Fruit fly (Drosophila melanogaster) whole organism, embryonic: ENCODE results near the gene CG6055.
A peak's percentile ranks its signal among the peaks of the same experiment; 100 is the strongest.

Experiments
- B-H1 ChIP-seq: fragments of 200-800 bp; sonication (Bioruptor generic); IDR thresholded peaks from 3 replicates; pipeline ENCODE4 v1.3.6; 2022; ENCODE audit warnings: missing biosample characterization, missing genetic modification characterization
- Blimp-1 ChIP-seq: fragments of 200-800 bp; sonication (Bioruptor generic); optimal IDR thresholded peaks from 3 replicates; lab custom pipeline; 2018; ENCODE audit warnings: missing biosample characterization, missing genetic modification characterization, mild to moderate bottlenecking, moderate library complexity, missing genetic modification reagents
- CG1024 ChIP-seq: fragments of 200-800 bp; sonication (Bioruptor generic); IDR thresholded peaks from 2 replicates; pipeline ENCODE4 v1.3.6; 2022; ENCODE audit warnings: missing biosample characterization, missing genetic modification characterization
- CG10959 ChIP-seq: fragments of 200-800 bp; sonication (Bioruptor generic); IDR thresholded peaks from 2 replicates; pipeline ENCODE4 v1.3.6; 2022; ENCODE audit warnings: missing biosample characterization, missing genetic modification characterization
- CG12219 ChIP-seq: fragments of 200-800 bp; sonication (Bioruptor generic); optimal IDR thresholded peaks from 3 replicates; lab custom pipeline; 2018; ENCODE audit warnings: missing biosample characterization, mild to moderate bottlenecking, missing genetic modification characterization
- CG1529 ChIP-seq: fragments of 200-800 bp; sonication (Bioruptor generic); optimal IDR thresholded peaks from 3 replicates; lab custom pipeline; 2018; ENCODE audit warnings: missing biosample characterization, missing genetic modification characterization
- CG1602 ChIP-seq: fragments of 200-800 bp; sonication (Bioruptor generic); optimal IDR thresholded peaks from 3 replicates; lab custom pipeline; 2016; ENCODE audit warnings: missing biosample characterization, missing genetic modification characterization
- CG2129 ChIP-seq: fragments of 200-800 bp; sonication (Bioruptor generic); IDR thresholded peaks from 2 replicates; pipeline ENCODE4 v1.3.6; 2022; ENCODE audit warnings: missing biosample characterization, missing genetic modification characterization; ENCODE audit not compliant: partially characterized antibody
- CG2889 ChIP-seq: fragments of 200-800 bp; sonication (Bioruptor generic); IDR thresholded peaks from 3 replicates; pipeline ENCODE4 v1.3.6; 2022; ENCODE audit warnings: missing biosample characterization, missing genetic modification characterization
- CG32772 ChIP-seq: fragments of 200-800 bp; sonication (Bioruptor generic); IDR thresholded peaks from 2 replicates; pipeline ENCODE4 v1.3.6; 2022; ENCODE audit warnings: missing biosample characterization, missing genetic modification characterization
- CG34376 ChIP-seq: fragments of 200-800 bp; sonication (Bioruptor generic); optimal IDR thresholded peaks from 2 replicates; lab custom pipeline; 2018; ENCODE audit warnings: missing biosample characterization, mild to moderate bottlenecking, missing genetic modification characterization
- CG43689 ChIP-seq: fragments of 200-800 bp; sonication (Bioruptor generic); IDR thresholded peaks from 2 replicates; pipeline ENCODE4 v1.3.6; 2022; ENCODE audit warnings: missing biosample characterization, missing genetic modification characterization
- CG4730 ChIP-seq: fragments of 200-800 bp; sonication (Bioruptor generic); IDR thresholded peaks from 2 replicates; pipeline ENCODE4 v1.3.6; 2022; ENCODE audit warnings: missing biosample characterization, missing genetic modification characterization
- CG7271 ChIP-seq: fragments of 200-800 bp; sonication (Bioruptor generic); optimal IDR thresholded peaks from 2 replicates; lab custom pipeline; 2018; ENCODE audit warnings: missing biosample characterization, mild to moderate bottlenecking, missing genetic modification characterization, moderate library complexity
- CG8359 ChIP-seq: fragments of 200-800 bp; sonication (Bioruptor generic); optimal IDR thresholded peaks from 2 replicates; lab custom pipeline; 2017; ENCODE audit warnings: missing biosample characterization, mild to moderate bottlenecking, missing genetic modification characterization, borderline replicate concordance
- CG9797 ChIP-seq: fragments of 200-800 bp; sonication (Bioruptor generic); optimal IDR thresholded peaks from 3 replicates; lab custom pipeline; 2018; ENCODE audit warnings: missing biosample characterization, mild to moderate bottlenecking, missing genetic modification characterization
- CG9817 ChIP-seq: fragments of 200-800 bp; sonication (Bioruptor generic); optimal IDR thresholded peaks from 2 replicates; lab custom pipeline; 2018; ENCODE audit warnings: missing biosample characterization, mild to moderate bottlenecking, missing genetic modification characterization, moderate library complexity
- D ChIP-seq, 2 experiments: fragments of 200-800 bp in 1 of 2; fragments of >200 bp in 1 of 2; sonication (Bioruptor generic) in 1 of 2; optimal IDR thresholded peaks; 2 replicates in 1 of 2; 3 replicates in 1 of 2; lab custom pipeline; 2017; ENCODE audit warnings: mild to moderate bottlenecking in 1 of 2, missing biosample characterization in 1 of 2, missing genetic modification characterization in 1 of 2, missing genetic modification reagents in 1 of 2
- Doc3 ChIP-seq: fragments of 200-800 bp; sonication (Bioruptor generic); IDR thresholded peaks from 3 replicates; pipeline ENCODE4 v1.3.6; 2022; ENCODE audit warnings: missing biosample characterization, missing genetic modification characterization; ENCODE audit not compliant: partially characterized antibody
- ERR ChIP-seq: fragments of 200-800 bp; sonication (Bioruptor generic); optimal IDR thresholded peaks from 2 replicates; lab custom pipeline; 2016; ENCODE audit warnings: missing biosample characterization, missing genetic modification characterization
- Eip74EF ChIP-seq, 2 experiments: fragments of 200-800 bp in 1 of 2; fragments of >200 bp in 1 of 2; sonication (Bioruptor generic) in 1 of 2; optimal IDR thresholded peaks; 2 replicates each; lab custom pipeline; 2017 to 2019; ENCODE audit warnings: missing biosample characterization in 2 of 2, missing genetic modification characterization in 2 of 2, mild to moderate bottlenecking in 1 of 2, moderate library complexity in 1 of 2
- Mad ChIP-seq: fragments of 200-800 bp; sonication (Bioruptor generic); optimal IDR thresholded peaks from 2 replicates; lab custom pipeline; 2016; ENCODE audit warnings: missing biosample characterization, missing genetic modification characterization
- Med ChIP-seq: fragments of 200-800 bp; sonication (Bioruptor generic); peaks from one replicate; lab custom pipeline; 2016; ENCODE audit warnings: missing biosample characterization, missing genetic modification characterization, mild to moderate bottlenecking, inconsistent platforms, moderate library complexity
- Meics ChIP-seq: fragments of 200-800 bp; sonication (Bioruptor generic); optimal IDR thresholded peaks from 2 replicates; lab custom pipeline; 2017; ENCODE audit warnings: missing biosample characterization, mild to moderate bottlenecking, missing genetic modification characterization
- NK7.1 ChIP-seq: fragments of 200-800 bp; sonication (Bioruptor generic); optimal IDR thresholded peaks from 3 replicates; lab custom pipeline; 2016; ENCODE audit warnings: missing biosample characterization, missing genetic modification characterization
- Poxn ChIP-seq: fragments of 200-800 bp; sonication (Bioruptor generic); IDR thresholded peaks from 2 replicates; pipeline ENCODE4 v1.3.6; 2022; ENCODE audit warnings: missing biosample characterization, missing genetic modification characterization
- Ravus ChIP-seq: fragments of 200-800 bp; sonication (Bioruptor generic); IDR thresholded peaks from 2 replicates; pipeline ENCODE4 v1.3.6; 2022; ENCODE audit warnings: missing biosample characterization, missing genetic modification characterization
- Sox100B ChIP-seq: fragments of 200-800 bp; sonication (Bioruptor generic); optimal IDR thresholded peaks from 3 replicates; lab custom pipeline; 2018; ENCODE audit warnings: missing biosample characterization, mild to moderate bottlenecking, missing genetic modification characterization
- Ssrp ChIP-seq: fragments of 200-800 bp; sonication (Bioruptor generic); optimal IDR thresholded peaks from 2 replicates; lab custom pipeline; 2018; ENCODE audit warnings: missing biosample characterization, mild to moderate bottlenecking, missing genetic modification characterization, moderate library complexity
- cad ChIP-seq: fragments of >200 bp; optimal IDR thresholded peaks from 2 replicates; lab custom pipeline; 2017; ENCODE audit warnings: missing biosample characterization, missing genetic modification characterization
- caup ChIP-seq: fragments of 200-800 bp; sonication (Bioruptor generic); optimal IDR thresholded peaks from 3 replicates; lab custom pipeline; 2017; ENCODE audit warnings: missing biosample characterization, mild to moderate bottlenecking, missing genetic modification characterization, moderate library complexity; ENCODE audit not compliant: severe bottlenecking
- chinmo ChIP-seq: fragments of 200-800 bp; sonication (Bioruptor generic); IDR thresholded peaks from 4 replicates; pipeline ENCODE4 v1.3.6; 2022; ENCODE audit warnings: missing biosample characterization, missing genetic modification characterization; ENCODE audit not compliant: partially characterized antibody
- chm ChIP-seq: fragments of 200-800 bp; sonication (Bioruptor generic); IDR thresholded peaks from 2 replicates; pipeline ENCODE4 v1.3.6; 2022; ENCODE audit warnings: missing biosample characterization, missing genetic modification characterization
- crol ChIP-seq: fragments of 200-800 bp; sonication (Bioruptor generic); IDR thresholded peaks from 2 replicates; pipeline ENCODE4 v1.3.6; 2022; ENCODE audit warnings: missing biosample characterization, missing genetic modification characterization
- dan ChIP-seq: fragments of 200-800 bp; sonication (Bioruptor generic); IDR thresholded peaks from 2 replicates; pipeline ENCODE4 v1.3.6; 2022; ENCODE audit warnings: missing biosample characterization, missing genetic modification characterization
- gcm2 ChIP-seq: fragments of 200-800 bp; sonication (Bioruptor generic); optimal IDR thresholded peaks from 2 replicates; lab custom pipeline; 2016; ENCODE audit warnings: missing biosample characterization, missing genetic modification characterization
- gfzf ChIP-seq: fragments of 200-800 bp; sonication (Bioruptor generic); optimal IDR thresholded peaks from 2 replicates; lab custom pipeline; 2016; ENCODE audit warnings: missing biosample characterization, mild to moderate bottlenecking, missing genetic modification characterization, moderate library complexity
- gt ChIP-seq: fragments of 200-800 bp; sonication (Bioruptor generic); IDR thresholded peaks from 2 replicates; pipeline ENCODE4 v1.3.6; 2022; ENCODE audit warnings: missing biosample characterization, missing genetic modification characterization
- lilli ChIP-seq: fragments of 200-800 bp; sonication (Bioruptor generic); optimal IDR thresholded peaks from 3 replicates; lab custom pipeline; 2016; ENCODE audit warnings: missing biosample characterization, missing genetic modification characterization
- peb ChIP-seq: fragments of 200-800 bp; sonication (Bioruptor generic); IDR thresholded peaks from 2 replicates; pipeline ENCODE4 v1.3.6; 2022; ENCODE audit warnings: missing biosample characterization, missing genetic modification characterization
- sd ChIP-seq: fragments of 200-800 bp; sonication (Bioruptor generic); optimal IDR thresholded peaks from 3 replicates; lab custom pipeline; 2018; ENCODE audit warnings: missing biosample characterization, mild to moderate bottlenecking, missing genetic modification characterization, moderate library complexity
- sens-2 ChIP-seq: fragments of 200-800 bp; sonication (Bioruptor generic); IDR thresholded peaks from 2 replicates; pipeline ENCODE4 v1.3.6; 2022; ENCODE audit warnings: missing biosample characterization, missing genetic modification characterization
- slou ChIP-seq: fragments of 200-800 bp; sonication (Bioruptor generic); optimal IDR thresholded peaks from 3 replicates; lab custom pipeline; 2016; ENCODE audit warnings: missing biosample characterization, missing genetic modification characterization
- tup ChIP-seq: fragments of 200-800 bp; sonication (Bioruptor generic); optimal IDR thresholded peaks from 2 replicates; lab custom pipeline; 2016; ENCODE audit warnings: missing biosample characterization, mild to moderate bottlenecking, missing genetic modification characterization, moderate library complexity
- tx ChIP-seq: fragments of 200-800 bp; sonication (Bioruptor generic); optimal IDR thresholded peaks from 2 replicates; lab custom pipeline; 2016; ENCODE audit warnings: missing biosample characterization, missing genetic modification characterization
- vfl ChIP-seq: fragments of 200-800 bp; sonication (Bioruptor generic); optimal IDR thresholded peaks from 2 replicates; lab custom pipeline; 2016; ENCODE audit warnings: missing biosample characterization, missing genetic modification characterization
- vvl ChIP-seq: fragments of 200-800 bp; sonication (Bioruptor generic); IDR thresholded peaks from 2 replicates; pipeline ENCODE4 v1.3.6; 2022; ENCODE audit warnings: missing biosample characterization, missing genetic modification characterization
- yki ChIP-seq: fragments of >200 bp; optimal IDR thresholded peaks from 3 replicates; lab custom pipeline; 2018

Gene CG6055

dm6 chr2L:7495294-7495986 lies 29.1 kb downstream of the CG6055 start (continued):
- no peak for TF ChIP-seq CG7271 (tag; lab: Kevin White, UChicago)
- TF ChIP-seq CG12219 = no peak
- TF ChIP-seq vvl = peak; percentile 46; the same call in 1 of the 2 replicates
- TF ChIP-seq yki (lab: Kevin White, UChicago) = peak; percentile 58
- peak; percentile 46; the same call in 1 of the 2 replicates for TF ChIP-seq chm (GFP tag; lab: Robert Waterston, UW)

dm6 chr2L:7495987-7496503 lies 29.7 kb downstream of the CG6055 start, which contains the start of gene Ziz:
Gene Ziz (minus strand): TSS chr2L:7496307.
- no peak for TF ChIP-seq Blimp-1 (GFP tag; lab: Kevin White, UChicago)
- no peak for TF ChIP-seq dan (GFP tag; lab: Robert Waterston, UW)
- TF ChIP-seq Ssrp (tag; lab: Kevin White, UChicago) = no peak
- no peak for TF ChIP-seq D (optimal IDR thresholded peaks at IDR 0.05; lab: Kevin White, UChicago)
- no peak for TF ChIP-seq D (GFP tag; optimal IDR thresholded peaks at IDR 0.05; lab: Kevin White, UChicago)
- no peak for TF ChIP-seq crol (GFP tag; lab: Robert Waterston, UW)
- no peak for TF ChIP-seq sens-2 (GFP tag; lab: Robert Waterston, UW)
- no peak for TF ChIP-seq CG32772 (GFP tag; lab: Robert Waterston, UW)
- TF ChIP-seq CG1602 = no peak
- TF ChIP-seq CG10959 = 0 out of 2 replicates have a peak, but pooled peaks have one; percentile 8
- TF ChIP-seq Eip74EF (GFP tag; optimal IDR thresholded peaks at IDR 0.05; lab: Kevin White, UChicago) = no peak
- TF ChIP-seq lilli (GFP tag; lab: Kevin White, UChicago) = peak; percentile 14
- TF ChIP-seq ERR (GFP tag; lab: Kevin White, UChicago) = no peak
- TF ChIP-seq chinmo (GFP tag; lab: Robert Waterston, UW) = peak; percentile 86; the same call in 3 of the 4 replicates
- peak; percentile 91 for TF ChIP-seq Med (GFP tag; lab: Kevin White, UChicago)
- TF ChIP-seq caup (GFP tag; lab: Kevin White, UChicago) = peak; percentile 62
- TF ChIP-seq slou (GFP tag; lab: Kevin White, UChicago) = no peak
- peak; percentile 48 for TF ChIP-seq vfl (GFP tag; lab: Kevin White, UChicago)
- TF ChIP-seq CG2129 (GFP tag; lab: Robert Waterston, UW) = no peak
- TF ChIP-seq peb (GFP tag; lab: Robert Waterston, UW) = no peak
- TF ChIP-seq CG34376 (GFP tag; lab: Kevin White, UChicago) = peak; percentile 72
- TF ChIP-seq CG43689 (GFP tag; lab: Robert Waterston, UW) = no peak
- no peak for TF ChIP-seq gcm2 (GFP tag; lab: Kevin White, UChicago)
- TF ChIP-seq Poxn = no peak
- TF ChIP-seq Doc3 (GFP tag; lab: Robert Waterston, UW) = no peak
- no peak; the same call in 2 of the 3 replicates for TF ChIP-seq B-H1
- peak; percentile 24 for TF ChIP-seq NK7.1 (GFP tag; lab: Kevin White, UChicago)
- no peak for TF ChIP-seq CG8359 (GFP tag; lab: Kevin White, UChicago)
- no peak for TF ChIP-seq Ravus (GFP tag; lab: Robert Waterston, UW)
- TF ChIP-seq CG1024 (GFP tag; lab: Robert Waterston, UW) = no peak
- TF ChIP-seq CG9817 = no peak
- peak; percentile 11 for TF ChIP-seq tx (GFP tag; lab: Kevin White, UChicago)
- peak; percentile 78 for TF ChIP-seq sd (tag; lab: Kevin White, UChicago)
- no peak for TF ChIP-seq CG1529 (GFP tag; lab: Kevin White, UChicago)
- no peak for TF ChIP-seq gt (GFP tag; lab: Robert Waterston, UW)
- TF ChIP-seq gfzf (GFP tag; lab: Kevin White, UChicago) = peak; percentile 100
- peak; percentile 51 for TF ChIP-seq Mad (GFP tag; lab: Kevin White, UChicago)
- TF ChIP-seq CG2889 = no peak
- TF ChIP-seq Meics (GFP tag; lab: Kevin White, UChicago) = no peak
- peak; percentile 98 for TF ChIP-seq CG9797
- peak; percentile 4 for TF ChIP-seq cad (GFP tag; lab: Kevin White, UChicago)
- no peak for TF ChIP-seq CG4730 (GFP tag; lab: Robert Waterston, UW)
- no peak for TF ChIP-seq Sox100B (GFP tag; lab: Kevin White, UChicago)
- no peak for TF ChIP-seq tup (GFP tag; lab: Kevin White, UChicago)
